Worm (Caenorhabditis elegans): ENCODE data around the gene skn-1.

skn-1 gene

ce11 chrIV:5665353-5665918 lies 5.3 kb upstream of the skn-1 start (continued):
- TF ChIP-seq ekl-4 (GFP tag; IDR thresholded peaks at IDR 0.05): peak; percentile 53; the same call in 1 of the 2 replicates
- peak; percentile 78 for TF ChIP-seq nfyb-1 (GFP tag; IDR thresholded peaks at IDR 0.05)
- TF ChIP-seq ceh-27 (GFP tag; optimal IDR thresholded peaks at IDR 0.05): peak; percentile 3
- no peak for TF ChIP-seq fkh-3 (tag; optimal IDR thresholded peaks at IDR 0.05)
- peak; percentile 10; the same call in 1 of the 2 replicates for TF ChIP-seq mcd-1 (GFP tag; IDR thresholded peaks at IDR 0.05)
- TF ChIP-seq lin-26 (GFP tag; IDR thresholded peaks at IDR 0.05): 0 out of 2 replicates have a peak, but pooled peaks have one; percentile 13
- TF ChIP-seq chd-7 (tag; optimal IDR thresholded peaks at IDR 0.05): peak; percentile 34
- 0 out of 2 replicates have a peak, but pooled peaks have one; percentile 30 for TF ChIP-seq pbrm-1 (GFP tag; IDR thresholded peaks at IDR 0.05)
- TF ChIP-seq hsf-1 (GFP tag; IDR thresholded peaks at IDR 0.05): 0 out of 2 replicates have a peak, but pooled peaks have one; percentile 44
- TF ChIP-seq cebp-1 (GFP tag; IDR thresholded peaks at IDR 0.05): peak; percentile 96
- peak; percentile 98 for TF ChIP-seq cebp-1 (tag; optimal IDR thresholded peaks at IDR 0.05)
- peak; percentile 46 for TF ChIP-seq K12H6.12 (tag; optimal IDR thresholded peaks at IDR 0.05)

- TF ChIP-seq ets-4 (GFP tag; optimal IDR thresholded peaks at IDR 0.05) (peak; percentile 28), pbrm-1 (GFP tag; IDR thresholded peaks at IDR 0.05) (0 out of 2 replicates have a peak, but pooled peaks have one; percentile 29), dox-1 (GFP tag; IDR thresholded peaks at IDR 0.05) (peak; percentile 25; the same call in 1 of the 2 replicates), nhr-80 (tag; optimal IDR thresholded peaks at IDR 0.05) (peak; percentile 12), F52B5.7 (tag; optimal IDR thresholded peaks at IDR 0.05) (peak; percentile 7), sdz-38 (tag; optimal IDR thresholded peaks at IDR 0.05) (no peak), nfyb-1 (GFP tag; IDR thresholded peaks at IDR 0.05) (peak; percentile 62), Y53G8AR.9 (GFP tag; conservative IDR thresholded peaks at IDR 0.05) (peak; percentile 57; the same call in 1 of the 2 replicates), aptf-2 (GFP tag; conservative IDR thresholded peaks at IDR 0.05) (no peak), Y79H2A.3 (GFP tag; conservative IDR thresholded peaks at IDR 0.05) (no peak), B0336.3 (GFP tag; IDR thresholded peaks at IDR 0.05) (peak; percentile 57; the same call in 1 of the 2 replicates), snpc-1.1 (tag; optimal IDR thresholded peaks at IDR 0.05; ENCODE audit: insufficient read depth) (no peak), lsl-1 (GFP tag; optimal IDR thresholded peaks at IDR 0.05) (no peak), ceh-27 (GFP tag; optimal IDR thresholded peaks at IDR 0.05) (no peak), F37B4.10 (GFP tag; IDR thresholded peaks at IDR 0.05) (no peak), mcd-1 (GFP tag; IDR thresholded peaks at IDR 0.05) (no peak), nhr-90 (tag; optimal IDR thresholded peaks at IDR 0.05) (peak; percentile 14), madf-6 (GFP tag; IDR thresholded peaks at IDR 0.05) (peak; percentile 37; the same call in 1 of the 2 replicates), let-607 (tag; optimal IDR thresholded peaks at IDR 0.05) (peak in 1 of 2 experiments; percentile 20), mes-4 (tag; optimal IDR thresholded peaks at IDR 0.05) (no peak)
These were observed 4.3 kb upstream of the skn-1 start, which contains the start of gene bec-1 for ce11 chrIV:5664375-5665004. Gene bec-1 (minus strand): TSS chrIV:5664425.

DNA sequence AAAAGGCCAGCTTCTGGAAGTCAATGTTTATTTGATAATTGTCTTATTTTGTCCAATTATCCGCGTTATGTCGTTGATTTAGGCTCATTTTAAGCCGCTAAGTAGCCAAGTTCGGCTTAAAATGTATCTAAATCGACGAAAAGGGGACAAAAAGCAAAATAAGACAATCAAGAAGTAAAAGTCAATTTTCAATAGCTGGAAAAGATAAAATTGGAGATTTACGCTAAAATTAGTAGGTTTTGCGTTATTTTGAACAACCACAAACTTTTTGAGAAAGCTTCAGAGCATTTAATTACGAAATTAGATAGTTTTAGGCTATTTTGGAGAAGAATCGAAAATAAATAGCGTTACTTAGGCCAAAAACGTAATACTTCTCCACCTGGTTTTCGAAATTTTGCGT lies 2.7 kb upstream of the skn-1 start:
- 0 out of 2 replicates have a peak, but pooled peaks have one; percentile 15 for TF ChIP-seq C06A6.2 (GFP tag; conservative IDR thresholded peaks at IDR 0.05)
- no peak for TF ChIP-seq hmg-1.2 (GFP tag; IDR thresholded peaks at IDR 0.05)

DNA sequence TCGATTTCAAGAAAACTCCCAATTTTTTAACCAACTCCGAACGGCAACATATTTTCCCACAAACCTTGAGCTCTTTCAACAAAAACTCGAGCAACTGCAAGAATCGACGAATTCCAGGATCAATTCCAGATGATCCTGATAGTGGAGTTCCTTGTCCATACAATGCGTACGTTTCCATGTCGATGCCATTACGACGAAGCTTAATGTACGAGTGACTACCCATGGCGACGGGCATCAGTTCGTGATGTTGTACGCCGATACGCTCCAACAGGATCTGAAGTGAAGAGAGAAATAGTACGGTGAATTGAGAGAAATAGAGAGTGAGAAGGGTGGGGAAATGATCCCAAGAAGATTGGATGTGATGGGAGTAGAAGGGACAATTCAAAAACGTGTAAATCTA lies 1.9 kb upstream of the skn-1 start:
- TF ChIP-seq efl-1 (GFP tag; optimal IDR thresholded peaks at IDR 0.05) (no peak), hmg-1.2 (GFP tag; IDR thresholded peaks at IDR 0.05) (0 out of 2 replicates have a peak, but pooled peaks have one; percentile 14), lin-54 (GFP tag; optimal IDR thresholded peaks at IDR 0.05) (no peak)

All from whole organism, young adult.